Worm (Caenorhabditis elegans): Measurements from ENCODE around the gene C05C10.7.

The C05C10.7 gene

DNA sequence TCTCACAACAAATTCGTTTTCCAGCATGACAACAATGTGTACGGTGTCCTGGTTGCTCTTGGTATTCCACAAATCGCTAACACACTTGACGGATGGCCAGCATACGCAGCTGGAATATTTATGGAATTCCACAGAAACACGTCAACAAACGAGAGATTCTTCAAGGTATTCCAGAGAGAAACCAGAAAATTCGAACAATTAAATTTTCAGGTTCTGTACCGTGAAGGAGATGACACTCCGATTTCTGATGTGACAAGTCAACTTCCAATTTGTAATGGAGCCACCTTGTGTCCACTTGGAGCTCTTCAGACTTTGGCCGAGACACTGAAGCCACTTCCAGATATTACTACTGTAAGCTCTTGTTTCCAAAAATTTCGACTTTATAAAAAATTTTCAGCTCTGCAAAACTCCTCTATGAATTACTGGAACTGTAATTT lies 4.8 kb downstream of the C05C10.7 start:
- TF ChIP-seq mbf-1 (tag; optimal IDR thresholded peaks at IDR 0.05), result no peak
- no peak for TF ChIP-seq ZK546.5 (tag; optimal IDR thresholded peaks at IDR 0.05)
- no peak for TF ChIP-seq Y55F3AM.14 (GFP tag; optimal IDR thresholded peaks at IDR 0.05)
- TF ChIP-seq lin-13 (GFP tag; optimal IDR thresholded peaks at IDR 0.05), result peak; percentile 56
- peak; percentile 49 for TF ChIP-seq nhr-11 (tag; optimal IDR thresholded peaks at IDR 0.05)
- peak; percentile 14 for TF ChIP-seq nhr-21 (tag; optimal IDR thresholded peaks at IDR 0.05)
- peak; percentile 42 for TF ChIP-seq sma-3 (GFP tag; optimal IDR thresholded peaks at IDR 0.05)
- TF ChIP-seq ztf-4 (tag; optimal IDR thresholded peaks at IDR 0.05), result no peak
- TF ChIP-seq lin-11 (tag; optimal IDR thresholded peaks at IDR 0.05), result no peak
- peak; percentile 27 for TF ChIP-seq nhr-25 (tag; optimal IDR thresholded peaks at IDR 0.05)
- no peak for TF ChIP-seq ztf-1 (GFP tag; conservative IDR thresholded peaks at IDR 0.05)
- TF ChIP-seq ama-1 (optimal IDR thresholded peaks at IDR 0.05), result peak; percentile 63
- TF ChIP-seq ceh-82 (tag; optimal IDR thresholded peaks at IDR 0.05), result no peak
- peak; percentile 24 for TF ChIP-seq sma-9 (GFP tag; optimal IDR thresholded peaks at IDR 0.05)
- no peak for TF ChIP-seq sma-9 (tag; optimal IDR thresholded peaks at IDR 0.05)
- TF ChIP-seq nhr-6 (tag; optimal IDR thresholded peaks at IDR 0.05), result peak; percentile 44
- TF ChIP-seq nhr-23 (tag; optimal IDR thresholded peaks at IDR 0.05), result no peak

DNA sequence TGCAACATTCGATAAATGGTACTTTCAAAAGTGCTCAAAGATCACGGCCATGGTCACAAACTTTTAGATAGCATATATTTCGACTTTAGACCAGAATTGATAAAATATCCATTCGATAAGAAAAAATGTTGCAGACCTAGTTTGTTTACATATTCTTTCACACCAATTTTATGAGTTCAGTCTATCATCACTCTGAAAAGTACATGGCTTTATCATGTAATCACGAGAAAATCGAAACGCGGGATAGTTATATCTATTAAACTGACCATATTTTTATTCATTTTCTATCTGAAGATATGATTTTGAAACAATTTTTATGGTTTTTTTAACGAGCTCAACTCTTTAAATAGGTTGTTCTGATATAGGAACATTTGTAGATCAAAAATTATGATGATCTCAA lies 7.3 kb downstream of the C05C10.7 start, which contains the start of gene pho-11:
Gene pho-11, plus strand, starts transcription at position 374 of the 400 bp plus-strand sequence.
- no peak for TF ChIP-seq C34F6.9 (tag; optimal IDR thresholded peaks at IDR 0.05)
- TF ChIP-seq unc-62 (GFP tag; optimal IDR thresholded peaks at IDR 0.05), result no peak
- TF ChIP-seq blmp-1 (tag; optimal IDR thresholded peaks at IDR 0.05; ENCODE audit: insufficient read depth), result no peak
- TF ChIP-seq nhr-23 (tag; optimal IDR thresholded peaks at IDR 0.05), result no peak
- TF ChIP-seq ceh-82 (tag; optimal IDR thresholded peaks at IDR 0.05), result no peak
- no peak for TF ChIP-seq nhr-129 (tag; optimal IDR thresholded peaks at IDR 0.05)
- no peak for TF ChIP-seq peb-1 (tag; optimal IDR thresholded peaks at IDR 0.05)
- no peak for TF ChIP-seq lsy-2 (tag; optimal IDR thresholded peaks at IDR 0.05)
- TF ChIP-seq gmeb-1 (tag; optimal IDR thresholded peaks at IDR 0.05), result no peak
- TF ChIP-seq sem-4 (tag; optimal IDR thresholded peaks at IDR 0.05), result no peak
- TF ChIP-seq sma-9 (GFP tag; optimal IDR thresholded peaks at IDR 0.05), result no peak
- TF ChIP-seq sma-9 (tag; optimal IDR thresholded peaks at IDR 0.05), result no peak
- no peak for TF ChIP-seq egl-27 (tag; optimal IDR thresholded peaks at IDR 0.05)
- TF ChIP-seq unc-39 (tag; optimal IDR thresholded peaks at IDR 0.05), result no peak
- TF ChIP-seq ZK546.5 (tag; optimal IDR thresholded peaks at IDR 0.05), result no peak

DNA sequence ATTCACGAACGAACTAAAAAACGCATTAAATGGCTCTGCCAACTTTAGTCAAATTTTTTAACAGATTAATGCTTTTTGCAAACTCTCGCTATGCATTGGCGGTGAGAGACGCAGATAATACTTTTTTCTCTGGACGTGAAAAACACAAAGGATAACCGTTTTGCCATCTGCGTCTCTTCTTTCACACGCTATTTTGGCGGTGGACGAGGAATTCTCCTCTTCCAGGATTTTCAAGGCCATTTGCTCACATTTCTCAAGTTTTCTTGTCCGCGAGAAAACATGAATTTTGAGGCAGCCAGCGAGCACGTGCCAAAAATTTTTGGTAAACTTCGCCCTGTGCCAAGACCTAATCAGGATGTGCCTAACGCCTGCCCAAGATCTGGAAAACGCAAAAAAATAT lies 7.8 kb downstream of the C05C10.7 start:
- TF ChIP-seq sma-9 (GFP tag; optimal IDR thresholded peaks at IDR 0.05) (peak; percentile 48), sma-9 (tag; optimal IDR thresholded peaks at IDR 0.05) (no peak), gmeb-1 (tag; optimal IDR thresholded peaks at IDR 0.05) (peak; percentile 15), ztf-1 (GFP tag; conservative IDR thresholded peaks at IDR 0.05) (no peak), crh-2 (tag; optimal IDR thresholded peaks at IDR 0.05) (no peak), snpc-4 (tag; optimal IDR thresholded peaks at IDR 0.05) (no peak), R02D3.7 (tag; optimal IDR thresholded peaks at IDR 0.05) (no peak), sma-3 (GFP tag; optimal IDR thresholded peaks at IDR 0.05) (no peak), F13H6.1 (tag; optimal IDR thresholded peaks at IDR 0.05) (peak; percentile 15), C34F6.9 (tag; optimal IDR thresholded peaks at IDR 0.05) (peak; percentile 52), alr-1 (tag; optimal IDR thresholded peaks at IDR 0.05) (no peak), nhr-129 (tag; optimal IDR thresholded peaks at IDR 0.05) (peak; percentile 43), lsy-2 (tag; optimal IDR thresholded peaks at IDR 0.05) (peak in 1 of 2 experiments; percentile 52), unc-55 (GFP tag; optimal IDR thresholded peaks at IDR 0.05) (peak; percentile 48)

DNA sequence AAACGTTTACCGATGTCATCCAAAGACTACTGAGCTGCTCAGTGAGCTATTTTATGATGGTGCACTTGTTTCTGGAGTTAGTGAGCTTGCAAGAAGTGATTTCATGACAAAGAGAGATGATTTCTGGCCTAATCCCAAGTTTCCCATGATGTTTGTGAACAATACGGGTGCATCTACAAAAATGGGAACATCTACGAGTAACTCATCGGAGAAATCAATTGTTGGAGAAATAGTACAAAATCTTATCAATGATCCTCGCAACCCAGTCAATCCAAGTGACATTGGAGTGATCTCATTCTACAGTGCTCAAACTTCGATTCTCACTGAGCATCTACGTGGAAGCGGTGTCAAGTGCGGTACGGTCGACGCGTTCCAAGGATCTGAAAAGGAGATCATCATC lies 10.3 kb downstream of the C05C10.7 start:
- TF ChIP-seq nhr-23 (tag; optimal IDR thresholded peaks at IDR 0.05), result no peak

DNA sequence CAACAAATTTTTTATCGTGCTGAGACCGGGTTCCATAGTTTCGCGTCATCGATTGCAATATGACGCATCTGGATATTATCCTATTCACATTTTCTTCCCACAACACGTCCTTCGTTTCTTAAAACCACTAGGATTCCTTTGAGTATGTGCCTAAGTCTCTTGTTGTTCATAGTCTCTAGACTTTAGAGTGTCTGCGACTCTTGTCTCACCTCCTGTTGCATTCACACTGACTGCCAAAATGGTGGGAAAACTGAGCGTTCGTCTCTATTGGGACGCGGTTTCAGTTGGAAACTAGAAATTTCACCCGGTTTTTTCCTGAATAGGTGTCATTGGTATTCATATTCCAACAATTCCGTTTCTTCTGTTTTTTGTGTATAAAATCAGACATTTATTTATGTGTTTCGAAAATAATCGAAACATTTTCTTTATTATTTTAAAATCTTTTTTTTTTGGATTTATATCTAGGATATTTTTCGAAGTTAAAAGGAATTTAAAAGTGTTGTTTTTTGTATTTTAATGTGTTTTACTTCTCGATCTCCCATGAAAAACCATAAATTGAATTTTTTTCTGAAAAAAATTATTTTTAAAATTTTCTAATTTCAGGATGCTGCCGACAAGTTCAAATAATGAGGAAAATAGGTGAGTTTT lies 17.0 kb downstream of the C05C10.7 start, which contains the start of gene C05C10.2:
Gene C05C10.2, plus strand, starts transcription at position 598 of the 648 bp plus-strand sequence.
- TF ChIP-seq nhr-129 (tag; optimal IDR thresholded peaks at IDR 0.05) (peak; percentile 4), C34F6.9 (tag; optimal IDR thresholded peaks at IDR 0.05) (peak; percentile 46), elt-3 (tag; optimal IDR thresholded peaks at IDR 0.05) (no peak), ceh-16 (tag; optimal IDR thresholded peaks at IDR 0.05) (no peak)
